Worm (Caenorhabditis elegans) whole organism, early embryonic: ENCODE data around the gene T25B6.6.

Experiments
- B0310.2 ChIP-seq: sonication (generic microtip); optimal IDR thresholded peaks from 2 replicates; lab custom pipeline; 2016; ENCODE audit warnings: mild to moderate bottlenecking, missing genetic modification characterization, missing compliant biosample characterization
- F13C5.2 ChIP-seq: sonication (generic microtip); optimal IDR thresholded peaks from 2 replicates; lab custom pipeline; 2017; ENCODE audit warnings: mild to moderate bottlenecking, missing genetic modification characterization, inconsistent platforms, missing compliant biosample characterization
- ama-1 ChIP-seq: fragments of 150-350 bp; optimal IDR thresholded peaks from 2 replicates; lab custom pipeline; 2014
- ceh-13 ChIP-seq: fragments of 200-800 bp; sonication (Bioruptor generic); optimal IDR thresholded peaks from 2 replicates; lab custom pipeline; 2018; ENCODE audit warnings: mild to moderate bottlenecking, missing genetic modification characterization, missing compliant biosample characterization
- ceh-36 ChIP-seq: sonication (generic microtip); optimal IDR thresholded peaks from 2 replicates; lab custom pipeline; 2016; ENCODE audit warnings: missing genetic modification characterization, inconsistent platforms, missing compliant biosample characterization
- ets-7 ChIP-seq: sonication (generic microtip); optimal IDR thresholded peaks from 2 replicates; lab custom pipeline; 2016; ENCODE audit warnings: missing genotype, missing genetic modification characterization, missing compliant biosample characterization
- hmbx-1 ChIP-seq: sonication (generic microtip); optimal IDR thresholded peaks from 2 replicates; lab custom pipeline; 2016; ENCODE audit warnings: mild to moderate bottlenecking, missing genetic modification characterization, missing compliant biosample characterization
- hmg-4 ChIP-seq: fragments of 200-800 bp; sonication (Bioruptor generic); optimal IDR thresholded peaks from 2 replicates; lab custom pipeline; 2018; ENCODE audit warnings: mild to moderate bottlenecking, missing genetic modification characterization, missing compliant biosample characterization
- hnd-1 ChIP-seq: sonication (generic microtip); optimal IDR thresholded peaks from 2 replicates; lab custom pipeline; 2016; ENCODE audit warnings: missing genetic modification characterization, missing compliant biosample characterization
- pes-1 ChIP-seq: fragments of 200-800 bp; sonication (Bioruptor generic); IDR thresholded peaks from 2 replicates; pipeline ENCODE4 v1.3.6; 2022; ENCODE audit warnings: missing genetic modification reagents, missing genetic modification characterization, missing compliant biosample characterization
- scrt-1 ChIP-seq: fragments of 200-800 bp; sonication (Bioruptor generic); IDR thresholded peaks from 2 replicates; pipeline ENCODE4 v1.3.6; 2022; ENCODE audit warnings: missing genetic modification characterization, missing compliant biosample characterization
- sea-1 ChIP-seq: fragments of 200-800 bp; sonication (Bioruptor generic); conservative IDR thresholded peaks from 2 replicates; pipeline ENCODE4 v1.3.6; 2022; ENCODE audit warnings: missing genetic modification characterization, missing compliant biosample characterization
- tbx-11 ChIP-seq: fragments of 200-800 bp; sonication (Bioruptor generic); IDR thresholded peaks from 2 replicates; pipeline ENCODE4 v1.3.6; 2022; ENCODE audit warnings: missing genetic modification characterization, missing compliant biosample characterization
- tbx-37 ChIP-seq: fragments of 200-800 bp; sonication (Bioruptor generic); conservative IDR thresholded peaks from 2 replicates; pipeline ENCODE4 v1.3.6; 2022; ENCODE audit warnings: missing genetic modification reagents, missing genetic modification characterization, missing compliant biosample characterization
- tra-4 ChIP-seq: sonication (generic microtip); optimal IDR thresholded peaks from 2 replicates; lab custom pipeline; 2017; ENCODE audit warnings: missing genetic modification characterization, missing compliant biosample characterization

T25B6.6 gene

ce11 chrX:8980676-8981075 lies 42.0 kb downstream of the T25B6.6 start, which contains the start of gene nmur-1:
Gene nmur-1 (plus strand): TSS chrX:8980976.
- no peak for TF ChIP-seq ets-7 (tag; lab: Kevin White, UChicago)
- TF ChIP-seq F13C5.2: no peak
- no peak for TF ChIP-seq sea-1
- TF ChIP-seq tbx-11: no peak
- TF ChIP-seq B0310.2 (tag; lab: Kevin White, UChicago): no peak
- no peak for TF ChIP-seq hmg-4 (GFP tag; lab: Kevin White, UChicago)
- no peak for TF ChIP-seq tbx-37
- no peak for TF ChIP-seq ceh-13
- TF ChIP-seq scrt-1 (GFP tag; lab: Robert Waterston, UW): no peak
- TF ChIP-seq pes-1: no peak
- no peak for TF ChIP-seq ama-1 (lab: Kevin White, UChicago)
- TF ChIP-seq hmbx-1: no peak
- TF ChIP-seq tra-4 (tag; lab: Kevin White, UChicago): no peak
- TF ChIP-seq hnd-1 (tag; lab: Kevin White, UChicago): no peak
- TF ChIP-seq ceh-36 (tag; lab: Kevin White, UChicago): no peak
